Fruit fly (Drosophila melanogaster) whole organism, wandering third instar larva: ENCODE results near the gene Ask1.

ENCODE experiments used
- Abd-B ChIP-seq: fragments of >200 bp; optimal IDR thresholded peaks from 2 replicates; lab custom pipeline; 2017; ENCODE audit warnings: missing biosample characterization, missing genetic modification characterization
- CG32264 ChIP-seq: fragments of 200-800 bp; sonication (Bioruptor generic); optimal IDR thresholded peaks from 2 replicates; lab custom pipeline; 2016; ENCODE audit warnings: missing biosample characterization, missing genetic modification characterization
- CrebA ChIP-seq: fragments of 200-800 bp; sonication (Bioruptor generic); optimal IDR thresholded peaks from 2 replicates; lab custom pipeline; 2016; ENCODE audit warnings: missing biosample characterization, mild to moderate bottlenecking, missing genetic modification characterization, borderline replicate concordance
- Dfd ChIP-seq: fragments of >200 bp; optimal IDR thresholded peaks from 2 replicates; lab custom pipeline; 2017; ENCODE audit warnings: missing biosample characterization, missing genetic modification characterization
- Dif ChIP-seq: fragments of 200-275, 200-300 bp; sonication (Bioruptor generic); optimal IDR thresholded peaks from 2 replicates; lab custom pipeline; 2018; ENCODE audit warnings: missing biosample characterization, missing genetic modification characterization; ENCODE audit not compliant: partially characterized antibody
- GATAd ChIP-seq: sonication (Bioruptor generic); optimal IDR thresholded peaks from 2 replicates; lab custom pipeline; 2016; ENCODE audit warnings: missing biosample characterization, missing genetic modification characterization
- HLH106 ChIP-seq: fragments of 200-800 bp; optimal IDR thresholded peaks from 3 replicates; lab custom pipeline; 2019; ENCODE audit warnings: missing biosample characterization, mild to moderate bottlenecking, missing genetic modification characterization, moderate library complexity
- Hnf4 ChIP-seq: fragments of 200-800 bp; sonication (Bioruptor generic); optimal IDR thresholded peaks from 2 replicates; lab custom pipeline; 2016; ENCODE audit warnings: missing biosample characterization, mild to moderate bottlenecking, missing genetic modification characterization
- Hr83 ChIP-seq: fragments of 200-300 bp; sonication (Bioruptor generic); optimal IDR thresholded peaks from 2 replicates; lab custom pipeline; 2016; ENCODE audit warnings: missing biosample characterization, mild to moderate bottlenecking, missing genetic modification characterization, moderate library complexity; ENCODE audit not compliant: poor library complexity, severe bottlenecking
- Mio ChIP-seq: sonication (Bioruptor generic); optimal IDR thresholded peaks from 2 replicates; lab custom pipeline; 2016; ENCODE audit warnings: missing biosample characterization, missing genetic modification characterization
- Myc ChIP-seq: fragments of >200 bp; optimal IDR thresholded peaks from 2 replicates; lab custom pipeline; 2017
- N ChIP-seq: fragments of >200 bp; optimal IDR thresholded peaks from 2 replicates; lab custom pipeline; 2018; ENCODE audit warnings: missing biosample characterization, missing external identifiers, missing genetic modification characterization
- OdsH ChIP-seq: fragments of 200-800 bp; sonication (Bioruptor generic); optimal IDR thresholded peaks from 2 replicates; lab custom pipeline; 2016; ENCODE audit warnings: missing biosample characterization, mild to moderate bottlenecking, missing genetic modification characterization
- Rel ChIP-seq, 2 experiments: fragments of 200-800 bp; sonication (Bioruptor generic) in 1 of 2; optimal IDR thresholded peaks; 2 replicates in 1 of 2; 3 replicates in 1 of 2; lab custom pipeline; 2016 to 2019; ENCODE audit warnings: mild to moderate bottlenecking in 2 of 2, missing biosample characterization in 2 of 2, missing genetic modification characterization in 2 of 2, moderate library complexity in 1 of 2
- Sp1 ChIP-seq: fragments of 200-800 bp; sonication (Bioruptor generic); optimal IDR thresholded peaks from 3 replicates; lab custom pipeline; 2019; ENCODE audit warnings: missing biosample characterization, mild to moderate bottlenecking, missing genetic modification characterization, moderate library complexity
- Vsx2 ChIP-seq: fragments of 200-300, 225-300 bp; sonication (Bioruptor generic); optimal IDR thresholded peaks from 2 replicates; lab custom pipeline; 2018; ENCODE audit warnings: missing biosample characterization, missing genetic modification characterization; ENCODE audit not compliant: partially characterized antibody
- br ChIP-seq: fragments of 200-800 bp; sonication (Bioruptor generic); optimal IDR thresholded peaks from 2 replicates; lab custom pipeline; 2016; ENCODE audit warnings: missing biosample characterization, missing genetic modification characterization
- brk ChIP-seq: fragments of 200-800 bp; sonication (Bioruptor generic); optimal IDR thresholded peaks from 2 replicates; lab custom pipeline; 2016; ENCODE audit warnings: missing biosample characterization, mild to moderate bottlenecking, missing genetic modification characterization
- ey ChIP-seq: fragments of 200-800 bp; sonication (Bioruptor generic); optimal IDR thresholded peaks from 2 replicates; lab custom pipeline; 2016; ENCODE audit warnings: missing biosample characterization, missing genetic modification characterization
- foxo ChIP-seq, 2 experiments: fragments of 200-800 bp; sonication (Bioruptor generic); optimal IDR thresholded peaks; 2 replicates in 1 of 2; 3 replicates in 1 of 2; lab custom pipeline; 2016 to 2017; ENCODE audit warnings: missing biosample characterization in 2 of 2, missing genetic modification characterization in 2 of 2
- fru ChIP-seq: fragments of 200-800 bp; sonication (Bioruptor generic); optimal IDR thresholded peaks from 3 replicates; lab custom pipeline; 2016; ENCODE audit warnings: missing biosample characterization, mild to moderate bottlenecking, missing genetic modification characterization
- h ChIP-seq: fragments of 200-800 bp; sonication (Bioruptor generic); optimal IDR thresholded peaks from 3 replicates; lab custom pipeline; 2016; ENCODE audit warnings: missing biosample characterization, mild to moderate bottlenecking, missing genetic modification characterization
- jim ChIP-seq: fragments of 175-275, 200-325 bp; sonication (Bioruptor generic); optimal IDR thresholded peaks from 2 replicates; lab custom pipeline; 2016; ENCODE audit warnings: missing biosample characterization, mild to moderate bottlenecking, missing genetic modification characterization
- lola ChIP-seq: fragments of >200 bp; optimal IDR thresholded peaks from 2 replicates; lab custom pipeline; 2017; ENCODE audit warnings: missing biosample characterization, missing genetic modification characterization
- pan ChIP-seq: fragments of >200 bp; optimal IDR thresholded peaks from 2 replicates; lab custom pipeline; 2017
- psq ChIP-seq: fragments of 200-800 bp; sonication (Bioruptor generic); optimal IDR thresholded peaks from 3 replicates; lab custom pipeline; 2017; ENCODE audit warnings: missing biosample characterization, mild to moderate bottlenecking, missing genetic modification characterization, moderate library complexity
- rgr ChIP-seq: fragments of 200-800 bp; sonication (Bioruptor generic); optimal IDR thresholded peaks from 3 replicates; lab custom pipeline; 2016; ENCODE audit warnings: missing biosample characterization, mild to moderate bottlenecking, missing genetic modification characterization
- sage ChIP-seq: fragments of 200-800 bp; sonication (Bioruptor generic); optimal IDR thresholded peaks from 2 replicates; lab custom pipeline; 2016; ENCODE audit warnings: missing biosample characterization, mild to moderate bottlenecking, missing genetic modification characterization
- tai ChIP-seq: sonication (Bioruptor generic); optimal IDR thresholded peaks from 2 replicates; lab custom pipeline; 2016; ENCODE audit warnings: missing biosample characterization, missing genetic modification characterization
- woc ChIP-seq: sonication (Bioruptor generic); optimal IDR thresholded peaks from 2 replicates; lab custom pipeline; 2016; ENCODE audit warnings: missing biosample characterization, mild to moderate bottlenecking, missing genetic modification characterization

The Ask1 gene

DNA sequence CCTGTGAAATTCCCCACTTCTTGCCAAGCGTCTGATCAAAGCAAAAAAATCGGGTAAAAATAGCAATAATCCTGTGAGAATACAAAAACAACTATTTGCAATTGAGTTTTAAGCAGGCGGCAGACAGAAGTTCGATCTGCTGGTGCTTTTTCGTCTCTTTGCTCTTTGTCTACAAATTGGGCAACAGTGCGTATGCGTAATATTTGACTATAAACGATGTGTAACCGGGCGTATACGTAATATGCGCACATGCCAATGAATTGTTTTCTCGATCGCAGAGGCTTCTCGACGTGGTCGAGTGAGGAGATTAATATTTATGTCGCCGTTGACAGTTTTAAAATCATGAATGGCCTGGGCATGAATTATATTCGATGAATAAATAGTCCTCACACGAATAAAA is 15.8 kb downstream of the Ask1 start:
- TF ChIP-seq Rel (GFP tag; optimal IDR thresholded peaks at IDR 0.05; lab: Kevin White, UChicago) (no peak), Rel (tag; optimal IDR thresholded peaks at IDR 0.05; lab: Kevin White, UChicago) (no peak), Hr83 (GFP tag; lab: Kevin White, UChicago) (no peak), Dfd (GFP tag; lab: Kevin White, UChicago) (no peak), Hnf4 (GFP tag; lab: Kevin White, UChicago) (no peak), fru (no peak), Mio (GFP tag; lab: Kevin White, UChicago) (no peak), br (GFP tag; lab: Kevin White, UChicago) (no peak), jim (no peak), Vsx2 (GFP tag; lab: Kevin White, UChicago) (no peak), CG32264 (GFP tag; lab: Kevin White, UChicago) (no peak), Myc (lab: Kevin White, UChicago) (no peak), lola (GFP tag; lab: Kevin White, UChicago) (no peak), HLH106 (tag; lab: Kevin White, UChicago) (no peak), ey (GFP tag; lab: Kevin White, UChicago) (no peak), h (GFP tag; lab: Kevin White, UChicago) (no peak), pan (lab: Kevin White, UChicago) (no peak), sage (no peak), brk (GFP tag; lab: Kevin White, UChicago) (no peak), GATAd (no peak), OdsH (no peak)

DNA sequence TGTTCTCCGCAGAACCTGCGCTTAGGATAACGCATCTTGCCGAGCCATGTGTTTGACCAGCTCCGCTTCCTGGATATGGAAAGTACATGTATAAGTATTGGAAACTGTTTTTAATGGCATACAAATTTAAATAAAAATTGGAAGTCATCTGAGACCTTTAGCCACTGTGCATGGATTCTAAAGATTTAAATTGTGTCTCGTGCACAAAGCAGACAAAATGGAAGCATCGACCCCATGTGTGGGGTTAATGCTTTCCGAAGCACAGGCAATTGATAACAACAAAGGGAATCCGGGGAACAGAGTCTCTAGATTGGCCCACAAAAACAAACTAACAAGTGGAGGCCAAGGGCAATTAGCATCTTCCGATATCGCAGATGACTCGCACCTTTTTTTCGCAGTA is 22.2 kb downstream of the Ask1 start:
- TF ChIP-seq OdsH, result no peak
- TF ChIP-seq Rel (GFP tag; optimal IDR thresholded peaks at IDR 0.05; lab: Kevin White, UChicago), result no peak
- TF ChIP-seq Rel (tag; optimal IDR thresholded peaks at IDR 0.05; lab: Kevin White, UChicago), result peak; percentile 62

DNA sequence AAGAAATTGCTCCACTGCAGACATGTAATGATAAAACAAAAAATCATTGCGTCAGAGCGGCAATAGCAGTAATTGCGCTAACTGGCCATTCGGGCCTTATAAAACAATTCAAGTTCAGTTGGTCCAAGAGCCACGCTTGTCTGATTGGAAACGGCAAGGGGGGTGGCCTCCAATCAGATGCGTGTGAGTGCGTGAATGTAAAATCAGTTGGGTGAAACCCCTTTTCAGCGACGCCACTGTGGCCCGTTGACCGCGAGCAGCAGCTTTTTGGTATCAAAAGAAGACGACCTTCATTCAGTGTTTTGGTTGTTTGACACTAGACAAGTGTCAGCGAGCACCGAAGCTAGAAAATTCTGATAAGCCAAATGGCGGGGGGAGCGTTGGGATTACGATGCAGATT is 22.8 kb downstream of the Ask1 start:
- TF ChIP-seq foxo (GFP tag; optimal IDR thresholded peaks at IDR 0.05; lab: Kevin White, UChicago) (no peak), rgr (GFP tag; lab: Kevin White, UChicago) (no peak), Mio (GFP tag; lab: Kevin White, UChicago) (no peak), Sp1 (GFP tag; lab: Kevin White, UChicago) (no peak), N (GFP tag; lab: Kevin White, UChicago) (no peak), Vsx2 (GFP tag; lab: Kevin White, UChicago) (no peak), Abd-B (no peak), Dif (no peak), pan (lab: Kevin White, UChicago) (no peak), Hnf4 (GFP tag; lab: Kevin White, UChicago) (no peak), Rel (GFP tag; optimal IDR thresholded peaks at IDR 0.05; lab: Kevin White, UChicago) (no peak), Rel (tag; optimal IDR thresholded peaks at IDR 0.05; lab: Kevin White, UChicago) (no peak), jim (no peak), CrebA (GFP tag; lab: Kevin White, UChicago) (no peak), psq (no peak), sage (no peak), brk (GFP tag; lab: Kevin White, UChicago) (no peak), GATAd (no peak), woc (GFP tag; lab: Kevin White, UChicago) (no peak), tai (GFP tag; lab: Kevin White, UChicago) (no peak), Myc (lab: Kevin White, UChicago) (no peak)
- TF ChIP-seq, all 38 proteins: peak for 0

DNA sequence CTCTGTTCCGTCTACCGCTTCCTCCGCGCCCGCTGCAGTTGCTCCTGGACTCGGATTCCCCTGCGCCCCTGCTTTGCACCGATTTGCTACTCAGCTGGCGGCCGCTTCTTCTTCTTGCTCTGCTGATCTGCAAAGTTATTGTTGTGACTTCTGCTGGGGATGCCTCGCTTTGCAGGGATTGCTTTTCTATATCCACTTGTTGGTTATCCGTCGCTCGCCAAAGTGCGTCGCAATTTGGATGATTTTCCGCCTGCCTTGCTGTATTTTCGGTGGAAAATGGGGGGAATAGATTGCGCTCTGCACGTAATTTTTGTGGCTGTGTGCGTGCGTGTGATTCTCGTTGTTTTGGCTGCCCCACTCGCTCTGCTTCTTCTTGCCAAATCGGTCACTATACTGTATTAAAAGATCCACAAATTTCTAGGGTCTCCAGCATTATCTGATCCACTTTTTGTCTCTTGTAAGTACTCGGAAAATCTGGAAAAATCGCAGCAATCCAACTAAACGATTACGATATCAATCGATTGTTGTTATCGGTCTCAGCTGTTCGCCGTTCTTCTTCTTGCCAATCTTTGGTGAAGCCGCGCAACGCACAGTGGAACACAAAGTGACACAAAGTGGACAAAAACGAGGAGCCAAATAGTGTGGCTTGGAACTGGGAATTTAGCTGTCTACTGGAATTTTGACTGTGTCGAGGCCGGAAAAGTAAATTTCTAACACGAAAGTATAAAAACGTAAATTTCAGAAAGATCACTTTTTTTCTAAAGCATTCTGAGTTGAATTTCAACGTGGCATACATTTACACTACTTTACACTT is 23.6 kb downstream of the Ask1 start, which contains the start of gene ClpX:
Gene ClpX, minus strand, starts transcription at position 764 of the 814 bp plus-strand sequence.
- TF ChIP-seq tai (GFP tag; lab: Kevin White, UChicago) (no peak), woc (GFP tag; lab: Kevin White, UChicago) (peak; percentile 77), Rel (GFP tag; optimal IDR thresholded peaks at IDR 0.05; lab: Kevin White, UChicago) (no peak), Rel (tag; optimal IDR thresholded peaks at IDR 0.05; lab: Kevin White, UChicago) (peak; percentile 63), Myc (lab: Kevin White, UChicago) (peak; percentile 77)
